Fruit fly (Drosophila melanogaster) whole organism, prepupa: ENCODE measurements around the gene disco-r.
A peak's percentile ranks its signal among the peaks of the same experiment; 100 is the strongest.

Experiments used
- CG10631 ChIP-seq: fragments of 200-800 bp; sonication (Bioruptor generic); optimal IDR thresholded peaks from 2 replicates; lab custom pipeline; 2016; ENCODE audit warnings: missing biosample characterization, missing genetic modification characterization
- CG10669 ChIP-seq: fragments of 200-800 bp; sonication (Bioruptor generic); optimal IDR thresholded peaks from 3 replicates; lab custom pipeline; 2018; ENCODE audit warnings: missing biosample characterization, mild to moderate bottlenecking, missing genetic modification characterization, moderate library complexity
- CG11294 ChIP-seq: fragments of 200-800 bp; sonication (Bioruptor generic); IDR thresholded peaks from 2 replicates; pipeline ENCODE4 v1.3.6; 2022; ENCODE audit warnings: missing biosample characterization, missing genetic modification characterization
- CG3032 ChIP-seq: fragments of 200-800 bp; optimal IDR thresholded peaks from 2 replicates; lab custom pipeline; 2019; ENCODE audit warnings: missing biosample characterization, mild to moderate bottlenecking, missing genetic modification characterization, moderate library complexity
- CG31627 ChIP-seq: fragments of 200-800 bp; sonication (Bioruptor generic); optimal IDR thresholded peaks from 3 replicates; lab custom pipeline; 2016; ENCODE audit warnings: missing biosample characterization, missing genetic modification characterization
- CG32006 ChIP-seq: fragments of 200-800 bp; sonication (Bioruptor generic); optimal IDR thresholded peaks from 3 replicates; lab custom pipeline; 2017; ENCODE audit warnings: missing biosample characterization, mild to moderate bottlenecking, missing genetic modification characterization
- CG34406 ChIP-seq: fragments of 200-800 bp; sonication (Bioruptor generic); optimal IDR thresholded peaks from 3 replicates; lab custom pipeline; 2016; ENCODE audit warnings: missing biosample characterization, missing genetic modification characterization
- CG6163 ChIP-seq: fragments of 200-800 bp; sonication (Bioruptor generic); IDR thresholded peaks from 3 replicates; pipeline ENCODE4 v1.3.6; 2022; ENCODE audit warnings: missing biosample characterization, missing genetic modification characterization
- CG6792 ChIP-seq: fragments of 200-800 bp; sonication (Bioruptor generic); optimal IDR thresholded peaks from 3 replicates; lab custom pipeline; 2016; ENCODE audit warnings: missing biosample characterization, missing genetic modification characterization
- CG6808 ChIP-seq: fragments of 200-800 bp; sonication (Bioruptor generic); optimal IDR thresholded peaks from 3 replicates; lab custom pipeline; 2017; ENCODE audit warnings: missing biosample characterization, missing genetic modification characterization, mild to moderate bottlenecking, moderate library complexity, missing genetic modification reagents
- CG6854 ChIP-seq: fragments of 200-800 bp; sonication (Bioruptor generic); optimal IDR thresholded peaks from 2 replicates; lab custom pipeline; 2017; ENCODE audit warnings: missing biosample characterization, mild to moderate bottlenecking, missing genetic modification characterization
- CG8119 ChIP-seq: fragments of 200-800 bp; sonication (Bioruptor generic); IDR thresholded peaks from 3 replicates; pipeline ENCODE4 v1.3.6; 2022; ENCODE audit warnings: missing biosample characterization, missing genetic modification characterization
- CG8632 ChIP-seq: fragments of 200-800 bp; sonication (Bioruptor generic); optimal IDR thresholded peaks from 3 replicates; lab custom pipeline; 2016; ENCODE audit warnings: missing biosample characterization, missing genetic modification characterization
- Eip75B ChIP-seq: fragments of 200-800 bp; sonication (Bioruptor generic); optimal IDR thresholded peaks from 3 replicates; lab custom pipeline; 2016; ENCODE audit warnings: missing biosample characterization, missing genetic modification characterization
- Eip78C ChIP-seq: fragments of 200-800 bp; sonication (Bioruptor generic); peaks from one replicate; lab custom pipeline; 2016; ENCODE audit warnings: missing biosample characterization, missing genetic modification characterization
- Eip93F ChIP-seq: fragments of 200-800 bp; sonication (Bioruptor generic); optimal IDR thresholded peaks from 2 replicates; lab custom pipeline; 2016; ENCODE audit warnings: missing biosample characterization, mild to moderate bottlenecking, missing genetic modification characterization
- Gug ChIP-seq: fragments of 200-800 bp; sonication (Bioruptor generic); IDR thresholded peaks from 2 replicates; pipeline ENCODE4 v1.3.6; 2022; ENCODE audit warnings: missing biosample characterization, missing genetic modification characterization
- Hr4 ChIP-seq: fragments of 200-800 bp; sonication (Bioruptor generic); optimal IDR thresholded peaks from 3 replicates; lab custom pipeline; 2016; ENCODE audit warnings: missing biosample characterization, missing genetic modification characterization
- Lpt ChIP-seq: fragments of 200-800 bp; sonication (Bioruptor generic); optimal IDR thresholded peaks from 3 replicates; lab custom pipeline; 2016; ENCODE audit warnings: missing biosample characterization, missing genetic modification characterization
- Met ChIP-seq: fragments of 200-800 bp; sonication (Bioruptor generic); optimal IDR thresholded peaks from 3 replicates; lab custom pipeline; 2016; ENCODE audit warnings: missing biosample characterization, missing genetic modification characterization
- Smox ChIP-seq: fragments of 200-800 bp; sonication (Bioruptor generic); optimal IDR thresholded peaks from 3 replicates; lab custom pipeline; 2016; ENCODE audit warnings: missing biosample characterization, missing genetic modification characterization
- Sox102F ChIP-seq: fragments of 200-800 bp; sonication (Bioruptor generic); optimal IDR thresholded peaks from 2 replicates; lab custom pipeline; 2016; ENCODE audit warnings: missing biosample characterization, mild to moderate bottlenecking, missing genetic modification characterization
- Sox14 ChIP-seq: fragments of 200-800 bp; sonication (Bioruptor generic); optimal IDR thresholded peaks from 3 replicates; lab custom pipeline; 2016; ENCODE audit warnings: missing biosample characterization, missing genetic modification characterization
- achi ChIP-seq: fragments of 200-800 bp; sonication (Bioruptor generic); optimal IDR thresholded peaks from 3 replicates; lab custom pipeline; 2016; ENCODE audit warnings: missing biosample characterization, missing genetic modification characterization
- acj6 ChIP-seq: fragments of 200-800 bp; sonication (Bioruptor generic); optimal IDR thresholded peaks from 3 replicates; lab custom pipeline; 2016; ENCODE audit warnings: missing biosample characterization, missing genetic modification characterization
- cyc ChIP-seq: fragments of 200-800 bp; sonication (Bioruptor generic); optimal IDR thresholded peaks from 3 replicates; lab custom pipeline; 2016; ENCODE audit warnings: missing biosample characterization, missing genetic modification characterization
- dac ChIP-seq: fragments of 200-800 bp; sonication (Bioruptor generic); optimal IDR thresholded peaks from 2 replicates; lab custom pipeline; 2017; ENCODE audit warnings: missing biosample characterization, mild to moderate bottlenecking, missing genetic modification characterization
- dsx ChIP-seq: fragments of 200-800 bp; optimal IDR thresholded peaks from 3 replicates; lab custom pipeline; 2019; ENCODE audit warnings: missing biosample characterization, mild to moderate bottlenecking, missing genetic modification characterization, moderate library complexity; ENCODE audit not compliant: poor library complexity, severe bottlenecking
- eg ChIP-seq: fragments of 200-800 bp; sonication (Bioruptor generic); IDR thresholded peaks from 3 replicates; pipeline ENCODE4 v1.3.6; 2022; ENCODE audit warnings: missing biosample characterization, missing genetic modification characterization
- esn ChIP-seq: fragments of 200-800 bp; sonication (Bioruptor generic); optimal IDR thresholded peaks from 2 replicates; lab custom pipeline; 2016; ENCODE audit warnings: missing biosample characterization, mild to moderate bottlenecking, missing genetic modification characterization, moderate library complexity
- fd59A ChIP-seq: fragments of 200-800 bp; sonication (Bioruptor generic); optimal IDR thresholded peaks from 2 replicates; lab custom pipeline; 2017; ENCODE audit warnings: missing biosample characterization, mild to moderate bottlenecking, missing genetic modification characterization, missing genetic modification reagents
- fd85E ChIP-seq: fragments of 200-800 bp; sonication (Bioruptor generic); optimal IDR thresholded peaks from 3 replicates; lab custom pipeline; 2016; ENCODE audit warnings: missing biosample characterization, missing genetic modification characterization
- fkh ChIP-seq: fragments of 200-800 bp; sonication (Bioruptor generic); optimal IDR thresholded peaks from 3 replicates; lab custom pipeline; 2017; ENCODE audit warnings: missing biosample characterization, mild to moderate bottlenecking, missing genetic modification characterization, moderate library complexity
- net ChIP-seq: fragments of 200-800 bp; sonication (Bioruptor generic); optimal IDR thresholded peaks from 3 replicates; lab custom pipeline; 2016; ENCODE audit warnings: missing biosample characterization, missing genetic modification characterization
- pdm3 ChIP-seq: fragments of 200-800 bp; sonication (Bioruptor generic); optimal IDR thresholded peaks from 3 replicates; lab custom pipeline; 2016; ENCODE audit warnings: missing biosample characterization, missing genetic modification characterization
- salr ChIP-seq, 2 experiments: fragments of 200-800 bp; sonication (Bioruptor generic); optimal IDR thresholded peaks; 3 replicates each; lab custom pipeline; 2016 to 2018; ENCODE audit warnings: missing biosample characterization in 2 of 2, missing genetic modification characterization in 2 of 2, mild to moderate bottlenecking in 1 of 2
- spab ChIP-seq: fragments of 200-800 bp; sonication (Bioruptor generic); optimal IDR thresholded peaks from 2 replicates; lab custom pipeline; 2017; ENCODE audit warnings: missing biosample characterization, mild to moderate bottlenecking, missing genetic modification characterization, missing genetic modification reagents
- ss ChIP-seq, 2 experiments: fragments of 200-800 bp; sonication (Bioruptor generic); optimal IDR thresholded peaks; 2 replicates in 1 of 2; 3 replicates in 1 of 2; lab custom pipeline; 2017 to 2018; ENCODE audit warnings: mild to moderate bottlenecking in 2 of 2, missing biosample characterization in 2 of 2, missing genetic modification characterization in 2 of 2, moderate library complexity in 1 of 2
- svp ChIP-seq: fragments of 200-800 bp; sonication (Bioruptor generic); peaks from one replicate; lab custom pipeline; 2016; ENCODE audit warnings: missing biosample characterization, missing genetic modification characterization
- vri ChIP-seq: fragments of 200-800 bp; sonication (Bioruptor generic); optimal IDR thresholded peaks from 3 replicates; lab custom pipeline; 2016; ENCODE audit warnings: missing biosample characterization, mild to moderate bottlenecking, missing genetic modification characterization

Gene disco-r

DNA sequence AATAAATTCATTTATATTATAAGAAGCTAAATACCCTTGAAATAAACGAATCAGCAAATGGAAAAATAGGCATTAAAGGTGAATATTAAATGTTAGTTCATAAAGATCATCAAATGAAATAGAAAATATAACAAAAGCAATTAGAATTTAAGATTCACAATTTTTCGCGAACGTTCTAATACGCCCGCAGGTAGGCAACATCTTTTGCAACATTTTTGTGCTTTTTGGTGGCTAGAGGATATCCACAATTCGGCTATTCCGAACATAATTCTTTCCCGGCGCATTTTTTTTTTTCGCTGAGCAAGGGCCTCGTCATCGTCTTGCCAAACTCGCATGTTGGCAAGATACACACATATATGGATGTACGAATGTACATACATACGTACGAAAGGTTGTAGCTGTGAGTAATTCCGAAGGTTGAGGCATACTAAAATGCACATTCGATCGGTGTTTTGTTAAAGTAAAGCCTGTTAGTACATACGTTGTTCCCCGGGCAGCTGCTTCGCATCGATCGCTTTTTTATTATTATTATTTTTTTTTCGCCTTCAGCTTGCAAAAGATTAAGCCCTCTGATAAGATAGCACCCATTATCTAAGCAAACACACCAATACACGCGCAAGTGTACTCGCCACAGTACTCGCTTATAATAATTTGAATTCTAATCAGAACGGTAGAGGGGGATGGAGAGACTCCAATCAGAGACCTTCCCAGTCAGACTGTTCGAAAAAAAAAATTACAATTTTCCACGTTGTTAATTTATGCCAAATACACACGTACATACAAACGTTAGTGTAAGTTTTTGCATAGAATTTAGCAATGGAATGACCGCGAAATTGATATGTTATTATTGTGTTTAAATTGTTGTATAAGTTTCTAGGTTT is 46.2 kb downstream of the disco-r start (continued):
- TF ChIP-seq Gug, result no peak
- no peak for TF ChIP-seq CG6163 (GFP tag; lab: Robert Waterston, UW)
- peak; percentile 52 for TF ChIP-seq CG34406 (GFP tag; lab: Kevin White, UChicago)
- peak; percentile 58 for TF ChIP-seq pdm3
- TF ChIP-seq CG6792 (GFP tag; lab: Kevin White, UChicago), result peak; percentile 50
- TF ChIP-seq vri (GFP tag; lab: Kevin White, UChicago), result peak; percentile 92
- peak; percentile 91 for TF ChIP-seq svp
- TF ChIP-seq achi (GFP tag; lab: Kevin White, UChicago), result peak; percentile 49
- TF ChIP-seq esn (GFP tag; lab: Kevin White, UChicago), result peak; percentile 79
- peak; percentile 16 for TF ChIP-seq fkh (GFP tag; lab: Kevin White, UChicago)
- no peak for TF ChIP-seq dsx (GFP tag; lab: Kevin White, UChicago)
- peak; percentile 78 for TF ChIP-seq Met
- no peak for TF ChIP-seq eg
- TF ChIP-seq CG31627, result peak; percentile 71
- no peak for TF ChIP-seq CG3032 (tag; lab: Kevin White, UChicago)
- peak; percentile 55 for TF ChIP-seq CG8632
- TF ChIP-seq fd85E, result no peak

DNA sequence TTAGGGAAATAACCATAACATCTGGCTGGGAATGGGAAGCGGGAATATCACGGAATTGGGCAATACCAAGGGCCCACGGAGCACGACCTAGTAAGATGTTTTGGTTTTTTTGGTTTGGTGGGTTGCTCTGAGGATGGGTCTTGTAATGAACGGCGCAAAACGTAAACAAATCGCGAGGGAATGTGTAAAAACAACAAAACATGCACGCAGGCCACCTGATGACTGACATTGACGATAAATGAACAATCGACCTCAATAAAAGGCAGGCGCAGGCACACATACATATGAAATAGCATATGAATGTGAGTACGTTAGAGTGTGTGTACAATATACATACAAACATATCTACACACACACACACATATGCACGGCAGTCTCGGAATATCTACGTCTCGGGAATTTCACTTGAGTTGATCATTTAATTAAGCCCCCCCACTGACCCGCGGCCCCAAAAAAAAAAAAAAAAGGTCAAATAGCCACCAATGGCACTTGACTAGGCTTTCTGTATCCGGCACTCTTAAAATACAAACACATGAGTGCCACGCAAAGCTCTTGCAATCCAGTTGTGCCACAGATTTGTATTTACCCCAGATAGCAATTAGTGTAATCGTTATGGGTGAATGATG is 47.9 kb downstream of the disco-r start:
- TF ChIP-seq acj6 (GFP tag; lab: Kevin White, UChicago) (no peak), dac (no peak), cyc (GFP tag; lab: Kevin White, UChicago) (no peak), CG8632 (no peak), CG32006 (no peak), Sox102F (GFP tag; lab: Kevin White, UChicago) (no peak), Lpt (GFP tag; lab: Kevin White, UChicago) (no peak), CG8119 (no peak), CG34406 (GFP tag; lab: Kevin White, UChicago) (no peak), CG11294 (GFP tag; lab: Robert Waterston, UW) (no peak), CG6808 (GFP tag; lab: Kevin White, UChicago) (no peak), Hr4 (GFP tag; lab: Kevin White, UChicago) (no peak), salr (GFP tag; optimal IDR thresholded peaks at IDR 0.05; lab: Kevin White, UChicago) (no peak)

DNA sequence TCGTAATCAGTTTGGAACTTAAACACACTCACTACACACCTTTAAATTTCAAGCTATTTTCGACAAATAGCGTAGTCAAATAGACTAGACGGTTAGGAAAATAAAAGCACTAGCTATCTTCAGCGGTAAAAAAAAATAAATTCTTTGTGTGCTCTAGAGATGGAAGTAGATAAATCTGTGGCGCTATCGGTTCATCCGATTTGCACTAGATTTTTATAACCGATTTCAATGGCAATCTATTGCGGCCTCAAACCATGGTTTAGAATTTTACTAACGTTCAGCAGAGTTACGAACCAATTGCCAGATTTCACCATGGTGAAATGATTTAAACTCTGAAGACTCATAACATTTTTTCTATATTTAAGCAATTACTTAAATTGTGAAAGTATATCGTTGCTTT is 52.3 kb downstream of the disco-r start:
- TF ChIP-seq Sox14 (GFP tag; lab: Kevin White, UChicago) (peak; percentile 80), fkh (GFP tag; lab: Kevin White, UChicago) (peak; percentile 75), Eip78C (GFP tag; lab: Kevin White, UChicago) (peak; percentile 68), Hr4 (GFP tag; lab: Kevin White, UChicago) (no peak), CG10669 (GFP tag; lab: Kevin White, UChicago) (no peak), eg (0 out of 3 replicates have a peak, but pooled peaks have one; percentile 16), Met (no peak), CG3032 (tag; lab: Kevin White, UChicago) (no peak), CG6854 (GFP tag; lab: Kevin White, UChicago) (no peak)

DNA sequence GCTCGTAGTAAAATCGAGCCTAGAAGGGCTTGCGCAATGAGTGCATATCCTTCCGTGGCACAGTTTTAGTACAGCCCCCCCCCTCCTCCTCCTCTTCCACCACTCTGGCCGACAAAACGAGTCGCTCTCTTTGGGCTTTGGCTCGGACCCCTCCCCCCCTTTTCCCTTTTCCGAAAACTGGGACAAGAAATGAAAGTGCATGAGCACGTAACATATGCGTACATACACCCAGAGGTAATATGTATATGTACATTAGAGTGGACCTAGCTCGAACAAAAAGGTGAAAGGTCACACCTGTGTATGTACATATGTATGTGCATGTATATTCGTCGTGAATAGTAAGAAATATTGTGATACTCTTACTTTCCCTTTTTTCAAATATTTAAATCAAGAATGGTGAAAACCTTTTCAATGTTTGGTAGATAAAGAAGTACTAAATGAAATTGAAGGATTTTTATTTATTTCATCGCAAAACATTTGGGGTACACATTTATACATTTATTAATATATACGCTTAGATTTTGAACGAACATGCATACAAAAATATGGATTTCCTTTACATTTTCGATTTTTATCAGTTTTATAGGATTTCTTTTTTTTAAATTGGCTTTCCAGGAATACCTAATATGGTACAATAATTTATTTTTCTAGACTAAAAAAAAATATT is 56.0 kb downstream of the disco-r start:
- TF ChIP-seq fkh (GFP tag; lab: Kevin White, UChicago), result peak; percentile 20
- no peak for TF ChIP-seq CG3032 (tag; lab: Kevin White, UChicago)
- TF ChIP-seq net (GFP tag; lab: Kevin White, UChicago), result peak; percentile 40
- peak; percentile 7 for TF ChIP-seq CG8632
- peak; percentile 14 for TF ChIP-seq Smox
- peak; percentile 35 for TF ChIP-seq CG34406 (GFP tag; lab: Kevin White, UChicago)
- TF ChIP-seq ss (GFP tag; optimal IDR thresholded peaks at IDR 0.05; lab: Kevin White, UChicago), result peak; percentile 36 to 44
- no peak for TF ChIP-seq salr (GFP tag; optimal IDR thresholded peaks at IDR 0.05; lab: Kevin White, UChicago)
- peak; percentile 20 for TF ChIP-seq acj6 (GFP tag; lab: Kevin White, UChicago)
- peak; percentile 32; the same call in 1 of the 3 replicates for TF ChIP-seq CG8119
- TF ChIP-seq CG6792 (GFP tag; lab: Kevin White, UChicago), result peak; percentile 19
- TF ChIP-seq CG6854 (GFP tag; lab: Kevin White, UChicago), result peak; percentile 32
- no peak for TF ChIP-seq fd59A (GFP tag; lab: Kevin White, UChicago)
- peak; percentile 21 for TF ChIP-seq CG10669 (GFP tag; lab: Kevin White, UChicago)
- TF ChIP-seq CG10631 (GFP tag; lab: Kevin White, UChicago), result peak; percentile 16
- TF ChIP-seq Gug, result no peak
- peak; percentile 35 for TF ChIP-seq Eip75B (GFP tag; lab: Kevin White, UChicago)
- TF ChIP-seq Eip93F (GFP tag; lab: Kevin White, UChicago), result no peak
- no peak for TF ChIP-seq spab (GFP tag; lab: Kevin White, UChicago)
- peak; percentile 17 for TF ChIP-seq esn (GFP tag; lab: Kevin White, UChicago)
- TF ChIP-seq achi (GFP tag; lab: Kevin White, UChicago), result peak; percentile 22
